Worm (Caenorhabditis elegans): ENCODE data around the gene grl-1.

- no peak for TF ChIP-seq snpc-4 (GFP tag; optimal IDR thresholded peaks at IDR 0.05)
- no peak for TF ChIP-seq snpc-4 (tag; optimal IDR thresholded peaks at IDR 0.05)
- no peak for TF ChIP-seq nfya-1 (tag; optimal IDR thresholded peaks at IDR 0.05; ENCODE audit: borderline replicate concordance, insufficient read depth)
- TF ChIP-seq Y79H2A.3 (GFP tag; conservative IDR thresholded peaks at IDR 0.05), result no peak
- TF ChIP-seq hlh-12 (tag; optimal IDR thresholded peaks at IDR 0.05), result no peak
- no peak for TF ChIP-seq madf-8 (GFP tag; conservative IDR thresholded peaks at IDR 0.05)
- no peak for TF ChIP-seq aptf-2 (GFP tag; conservative IDR thresholded peaks at IDR 0.05)
- no peak for TF ChIP-seq ZK185.1 (tag; optimal IDR thresholded peaks at IDR 0.05; ENCODE audit: poor library complexity, severe bottlenecking)
- TF ChIP-seq akir-1 (GFP tag; optimal IDR thresholded peaks at IDR 0.05), result no peak
- TF ChIP-seq ama-1 (optimal IDR thresholded peaks at IDR 0.05), result no peak
- TF ChIP-seq ama-1 (GFP tag; optimal IDR thresholded peaks at IDR 0.05), result no peak
- TF ChIP-seq unc-62 (GFP tag; optimal IDR thresholded peaks at IDR 0.05), result no peak
These were observed 43.5 kb downstream of the grl-1 start, which contains the start of gene T05C3.6 for ce11 chrV:5490205-5490604.

Data from whole organism, young adult.